Worm (Caenorhabditis elegans): ENCODE measurements around the gene sax-3.

Gene sax-3

DNA sequence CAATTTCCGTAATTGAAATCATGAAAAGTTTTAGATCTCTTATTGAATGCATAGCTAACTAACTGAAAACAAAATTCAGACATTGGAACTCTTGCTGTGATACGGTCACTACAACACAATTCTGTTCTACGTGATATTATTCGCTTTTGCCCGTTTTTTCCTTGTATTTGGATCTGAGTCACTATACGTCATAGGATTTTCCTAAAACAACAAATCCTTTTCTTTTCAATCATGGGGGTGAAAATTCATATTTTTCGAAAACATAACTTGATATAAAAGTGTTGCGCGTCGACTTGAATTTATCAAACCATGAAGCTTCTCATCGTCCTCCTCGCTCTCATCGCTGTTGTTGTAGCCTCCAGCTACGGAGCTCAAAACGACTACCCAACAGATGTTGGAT, 19.7 kb downstream of the sax-3 start, which contains the start of gene ZK813.1:
Gene ZK813.1, plus strand, starts transcription at position 301 of the 400 bp plus-strand sequence.
- TF ChIP-seq dao-5 (tag; optimal IDR thresholded peaks at IDR 0.05), result no peak
- no peak for TF ChIP-seq W03F9.2 (tag; optimal IDR thresholded peaks at IDR 0.05)
- TF ChIP-seq him-1 (tag; optimal IDR thresholded peaks at IDR 0.05), result no peak

DNA sequence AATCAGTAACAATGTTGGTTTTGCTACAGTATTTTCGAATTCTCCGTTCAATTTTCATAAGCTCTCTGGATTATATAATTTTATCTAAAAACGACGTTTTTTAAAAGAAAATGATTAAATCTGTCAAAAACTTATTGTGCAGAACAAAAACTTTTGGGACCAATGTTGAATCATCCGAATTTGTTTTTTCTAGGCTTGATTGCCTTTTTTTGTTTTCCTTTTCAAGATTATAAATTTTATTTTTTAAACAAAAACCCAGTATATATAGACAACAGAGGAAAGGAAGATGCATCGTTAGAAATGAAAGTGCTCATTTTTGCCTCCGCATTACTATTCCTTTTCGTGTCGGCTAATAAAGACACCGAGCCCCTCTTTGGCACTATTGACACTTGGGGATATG, 21.2 kb downstream of the sax-3 start, which contains the start of gene ZK813.7:
Gene ZK813.7, plus strand, starts transcription at position 301 of the 400 bp plus-strand sequence.
- TF ChIP-seq him-1 (tag; optimal IDR thresholded peaks at IDR 0.05), result no peak
- TF ChIP-seq dao-5 (tag; optimal IDR thresholded peaks at IDR 0.05), result no peak
- no peak for TF ChIP-seq W03F9.2 (tag; optimal IDR thresholded peaks at IDR 0.05)

DNA sequence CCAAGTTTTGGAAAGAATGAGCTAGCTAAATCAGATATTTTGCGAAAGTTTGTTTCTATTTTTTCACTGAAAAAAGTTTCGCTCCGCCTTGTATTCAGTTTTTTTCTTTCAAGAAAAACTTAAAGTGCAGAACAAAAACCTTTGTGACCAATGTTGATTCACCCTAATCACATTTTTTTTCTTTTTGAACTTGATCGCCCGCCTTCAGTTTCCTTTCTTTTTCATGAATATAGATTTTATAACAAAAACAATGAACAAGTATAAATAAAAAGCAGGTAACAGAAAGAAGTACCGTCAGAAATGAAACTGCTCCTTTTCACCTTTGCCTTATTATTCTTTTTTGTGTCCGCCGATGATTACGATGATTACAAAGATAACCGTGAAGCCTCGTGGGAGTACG, 22.2 kb downstream of the sax-3 start, which contains the start of gene ZK813.2:
Gene ZK813.2, plus strand, starts transcription at position 301 of the 400 bp plus-strand sequence.
- TF ChIP-seq him-1 (tag; optimal IDR thresholded peaks at IDR 0.05) (no peak), W03F9.2 (tag; optimal IDR thresholded peaks at IDR 0.05) (no peak), dao-5 (tag; optimal IDR thresholded peaks at IDR 0.05) (no peak)

DNA sequence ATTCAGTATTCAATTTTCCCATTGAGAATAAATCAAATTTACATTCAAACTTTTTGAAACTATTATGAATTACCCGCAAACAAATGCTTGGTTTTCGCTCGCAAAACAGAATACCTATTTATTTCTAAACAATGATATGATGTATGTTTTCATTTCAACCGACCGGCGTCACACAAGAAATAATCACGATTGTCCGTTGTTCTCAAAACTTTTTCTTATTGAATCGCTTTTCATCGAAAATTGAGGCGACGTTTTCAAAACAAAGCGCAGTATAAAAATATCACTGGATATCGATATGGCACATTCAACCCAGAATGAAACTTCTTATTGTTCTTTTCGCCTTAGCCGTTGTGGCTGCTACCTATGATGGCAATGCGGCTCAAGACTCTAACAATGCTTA, 24.2 kb downstream of the sax-3 start, which contains the start of gene ZK813.3:
Gene ZK813.3, plus strand, starts transcription at position 301 of the 400 bp plus-strand sequence.
- TF ChIP-seq him-1 (tag; optimal IDR thresholded peaks at IDR 0.05) (no peak), W03F9.2 (tag; optimal IDR thresholded peaks at IDR 0.05) (no peak), dao-5 (tag; optimal IDR thresholded peaks at IDR 0.05) (no peak)

DNA sequence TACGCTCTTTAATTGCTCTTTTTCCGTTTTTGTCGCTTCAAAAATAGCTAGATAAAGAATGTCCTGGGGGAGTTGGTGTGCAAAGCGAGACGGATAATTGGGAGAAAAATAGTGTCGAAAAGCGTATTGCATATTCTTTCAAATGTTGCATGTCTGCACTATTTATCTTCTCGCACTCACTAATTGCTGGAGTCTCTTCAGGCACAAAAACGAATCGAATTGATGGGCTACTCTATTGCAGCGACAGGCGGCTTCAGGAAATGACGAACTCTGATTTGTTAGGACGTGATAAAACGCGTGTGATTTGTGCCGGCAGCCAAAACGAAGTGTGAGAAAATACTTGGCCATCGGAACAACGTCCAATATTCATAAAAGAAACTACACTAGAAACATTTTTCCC, 25.4 kb downstream of the sax-3 start:
- TF ChIP-seq him-1 (tag; optimal IDR thresholded peaks at IDR 0.05) (no peak), W03F9.2 (tag; optimal IDR thresholded peaks at IDR 0.05) (no peak), dao-5 (tag; optimal IDR thresholded peaks at IDR 0.05) (no peak)

DNA sequence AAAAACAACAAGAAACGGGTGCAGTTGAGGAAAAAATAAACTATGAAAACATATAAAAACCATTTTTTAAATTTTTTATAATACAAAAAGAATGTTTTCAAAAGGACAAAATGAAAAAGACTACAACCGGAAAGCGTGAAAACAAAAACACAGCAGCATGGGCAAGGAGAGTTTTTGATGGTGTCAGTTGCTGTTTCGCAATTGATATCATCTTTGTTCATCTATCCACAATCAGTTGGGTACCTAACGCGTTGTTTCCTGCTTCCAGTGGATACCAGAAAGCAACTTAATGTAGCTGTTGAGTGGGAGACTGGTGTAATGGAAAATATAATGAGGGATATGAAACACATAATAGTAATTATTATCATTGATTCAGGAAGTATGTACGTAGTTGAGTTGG, 25.9 kb downstream of the sax-3 start:
- TF ChIP-seq W03F9.2 (tag; optimal IDR thresholded peaks at IDR 0.05), result no peak
- TF ChIP-seq him-1 (tag; optimal IDR thresholded peaks at IDR 0.05), result no peak
- no peak for TF ChIP-seq dao-5 (tag; optimal IDR thresholded peaks at IDR 0.05)

DNA sequence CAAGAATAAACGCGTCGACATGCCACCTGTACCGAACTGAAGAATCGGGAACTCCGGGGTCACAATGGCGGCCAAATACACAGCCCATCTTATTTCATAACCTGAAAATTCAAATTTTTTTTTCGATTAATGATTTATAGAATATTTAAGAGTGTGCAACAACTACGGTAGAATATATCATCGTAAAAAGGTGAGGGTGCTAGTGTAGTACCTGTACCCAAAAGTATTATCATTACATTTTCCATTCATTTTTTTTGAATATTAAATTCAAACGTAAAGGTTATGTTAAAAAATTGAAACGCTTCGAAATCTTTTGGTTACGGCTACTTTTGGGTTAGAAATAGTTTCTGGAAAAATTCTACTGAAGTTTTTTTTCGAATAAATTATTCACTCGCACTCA, 35.7 kb downstream of the sax-3 start, which contains the start of gene ZK813.4:
Gene ZK813.4, minus strand, starts transcription at position 101 of the 400 bp plus-strand sequence.
- TF ChIP-seq W03F9.2 (tag; optimal IDR thresholded peaks at IDR 0.05), result no peak
- TF ChIP-seq dao-5 (tag; optimal IDR thresholded peaks at IDR 0.05), result no peak

DNA sequence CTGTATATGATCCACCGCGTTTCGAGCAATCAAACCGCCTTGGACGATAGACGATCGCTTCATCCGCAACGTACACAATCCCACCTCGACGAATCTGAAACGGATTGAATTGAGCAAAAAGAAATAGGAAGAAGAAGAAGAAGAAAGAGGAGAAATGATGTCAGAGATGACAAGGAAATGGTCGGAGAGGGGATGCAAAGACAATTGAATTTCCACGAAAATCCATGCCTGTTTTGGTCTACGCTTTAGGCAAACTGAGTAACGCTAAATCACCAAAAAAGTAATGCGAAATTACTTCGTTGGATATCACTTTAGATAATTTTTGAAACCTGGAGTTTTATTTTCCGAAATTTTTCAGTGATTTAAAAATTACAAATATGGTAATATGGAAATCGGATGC, 36.6 kb downstream of the sax-3 start:
- no peak for TF ChIP-seq him-1 (tag; optimal IDR thresholded peaks at IDR 0.05)
- no peak for TF ChIP-seq dao-5 (tag; optimal IDR thresholded peaks at IDR 0.05)
- TF ChIP-seq W03F9.2 (tag; optimal IDR thresholded peaks at IDR 0.05), result no peak

DNA sequence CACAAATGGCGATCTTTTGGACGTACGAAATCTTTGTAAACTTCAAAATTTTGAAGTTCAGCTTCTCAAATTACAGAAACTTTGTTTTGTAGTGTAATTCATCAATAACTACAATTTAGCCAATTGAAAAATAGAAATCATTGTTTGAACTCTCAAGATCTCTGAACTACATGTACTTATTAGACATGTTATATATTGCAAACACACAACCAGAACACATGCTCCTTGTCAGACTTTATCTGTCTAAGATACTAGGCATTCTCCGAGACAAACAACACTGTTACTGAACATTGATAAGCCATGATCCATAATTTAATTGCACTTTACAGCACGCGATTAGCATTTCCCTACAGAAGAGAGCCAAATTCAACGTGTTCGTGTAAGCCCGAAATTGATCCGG, 41.2 kb downstream of the sax-3 start, which contains the start of gene ZK813.6:
Gene ZK813.6, plus strand, starts transcription at position 301 of the 400 bp plus-strand sequence.
- no peak for TF ChIP-seq W03F9.2 (tag; optimal IDR thresholded peaks at IDR 0.05)
- TF ChIP-seq him-1 (tag; optimal IDR thresholded peaks at IDR 0.05), result no peak
- TF ChIP-seq dao-5 (tag; optimal IDR thresholded peaks at IDR 0.05), result no peak

DNA sequence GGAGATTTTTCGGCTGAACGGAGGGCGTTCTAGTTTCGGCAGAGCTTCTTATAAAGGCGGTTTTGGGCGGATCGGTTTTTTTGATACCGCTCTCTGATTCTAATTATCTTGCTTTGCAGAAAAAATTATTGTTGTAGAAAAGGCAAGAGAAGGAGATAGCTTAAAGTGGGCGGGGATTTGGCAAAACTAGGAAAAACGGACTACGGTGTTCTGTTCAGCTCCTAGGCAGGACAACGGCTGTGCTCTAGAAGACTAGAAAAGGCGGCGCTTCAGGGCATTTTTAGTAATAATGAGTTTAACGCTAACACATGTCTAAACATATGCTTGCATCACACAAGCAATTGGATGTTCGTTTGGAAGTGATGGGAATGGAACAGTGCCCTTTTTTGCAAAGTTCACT, 46.6 kb downstream of the sax-3 start, which contains the start of gene C04F6.7:
Gene C04F6.7, minus strand, starts transcription at position 101 of the 400 bp plus-strand sequence.
- TF ChIP-seq W03F9.2 (tag; optimal IDR thresholded peaks at IDR 0.05) (no peak), dao-5 (tag; optimal IDR thresholded peaks at IDR 0.05) (no peak), him-1 (tag; optimal IDR thresholded peaks at IDR 0.05) (no peak)

DNA sequence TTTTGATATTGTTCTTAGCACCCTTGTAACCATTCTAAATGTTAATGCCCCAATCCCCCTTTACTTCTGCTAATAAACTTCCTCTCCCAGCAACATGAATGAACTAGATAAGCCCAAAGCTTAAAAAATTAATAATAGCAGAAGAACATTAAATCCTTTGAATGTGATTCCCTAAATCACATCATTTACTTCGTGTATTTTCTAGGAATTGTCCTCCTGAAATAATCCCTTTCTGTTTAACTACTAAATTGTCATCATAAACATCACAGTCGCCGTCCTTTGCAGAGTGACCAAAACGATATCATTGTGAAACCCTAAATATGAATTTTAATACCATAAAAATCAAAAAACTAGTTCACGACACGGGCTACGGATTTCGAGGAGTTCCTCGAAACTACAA, 49.7 kb downstream of the sax-3 start:
- TF ChIP-seq W03F9.2 (tag; optimal IDR thresholded peaks at IDR 0.05) (no peak), him-1 (tag; optimal IDR thresholded peaks at IDR 0.05) (no peak), dao-5 (tag; optimal IDR thresholded peaks at IDR 0.05) (no peak)

DNA sequence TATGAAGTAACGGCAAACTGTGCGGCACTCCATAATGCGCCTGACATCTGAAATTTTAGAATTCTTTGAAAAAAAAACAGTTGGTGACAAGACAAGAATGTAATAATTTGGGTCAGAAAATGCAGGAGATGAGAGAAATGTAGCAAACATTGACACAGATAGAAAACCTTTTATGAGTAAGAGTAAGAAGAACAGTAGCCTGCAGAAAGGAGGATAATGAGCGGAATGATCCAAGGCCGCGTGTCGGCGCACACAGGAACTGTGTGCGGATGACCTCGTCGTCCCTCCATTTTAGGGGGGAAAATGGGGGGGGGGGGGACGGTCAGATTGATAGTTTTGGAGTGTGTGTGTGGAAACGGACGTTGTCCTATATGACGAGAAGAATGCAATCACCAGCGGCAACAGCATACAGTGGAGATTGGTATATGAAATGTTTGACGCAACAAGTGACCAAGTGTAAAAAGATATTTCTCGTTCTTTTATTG, 51.0 kb downstream of the sax-3 start, which contains the start of gene dhs-27:
Gene dhs-27, minus strand, starts transcription at position 51 of the 485 bp plus-strand sequence.
- TF ChIP-seq dao-5 (tag; optimal IDR thresholded peaks at IDR 0.05), result no peak

DNA sequence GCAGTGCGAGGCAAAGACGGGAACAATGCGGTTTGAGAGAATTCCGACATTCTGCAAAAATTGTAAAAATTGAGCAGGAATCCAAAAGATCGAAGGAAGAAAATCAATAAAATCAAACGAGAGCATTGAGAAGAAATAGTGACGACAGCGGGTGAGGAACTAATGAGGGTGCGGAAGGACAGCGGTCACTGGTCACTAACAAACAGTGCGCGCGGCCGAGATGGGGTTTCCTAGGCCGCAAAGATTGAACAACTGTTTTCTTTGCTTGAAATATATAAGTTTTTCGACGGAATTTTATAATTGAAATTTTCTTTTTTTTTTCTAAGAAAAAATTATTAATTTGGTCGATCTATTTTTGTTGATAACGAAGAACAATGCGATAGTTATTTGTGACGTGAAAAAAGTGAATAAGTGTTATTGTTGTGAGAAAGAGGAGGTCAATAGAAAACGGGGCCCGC, 54.1 kb downstream of the sax-3 start, which contains the start of gene unc-78:
Gene unc-78, minus strand, starts transcription at position 51 of the 458 bp plus-strand sequence.
- no peak for TF ChIP-seq dao-5 (tag; optimal IDR thresholded peaks at IDR 0.05)
- no peak for TF ChIP-seq W03F9.2 (tag; optimal IDR thresholded peaks at IDR 0.05)
- TF ChIP-seq him-1 (tag; optimal IDR thresholded peaks at IDR 0.05), result no peak

DNA sequence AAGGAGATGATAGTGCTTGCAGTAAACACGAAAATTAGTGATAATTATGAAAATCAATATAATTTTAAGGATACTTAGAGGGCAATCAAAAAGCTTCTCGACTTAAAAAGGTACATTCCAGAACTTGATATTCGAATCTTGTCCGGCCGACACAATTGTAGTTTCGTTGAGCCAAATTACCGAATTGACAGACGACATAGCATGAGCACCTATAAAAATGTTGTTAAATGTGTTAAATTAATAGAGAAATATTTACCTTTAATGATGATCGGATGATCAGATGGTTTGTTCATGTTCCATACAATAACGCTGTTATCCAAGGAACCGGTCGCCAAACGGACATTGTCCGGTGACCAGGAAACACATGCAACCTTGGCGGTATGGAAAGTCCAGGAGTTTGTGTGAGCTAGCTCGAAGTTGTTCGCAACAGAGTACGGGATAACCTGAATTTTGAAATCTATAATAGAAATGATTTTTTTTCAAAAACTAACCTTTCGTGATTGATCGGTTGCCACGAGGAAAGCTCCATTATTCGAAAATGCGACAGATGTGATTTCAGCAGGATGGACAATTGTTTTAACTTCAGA, 56.9 kb downstream of the sax-3 start:
- no peak for TF ChIP-seq dao-5 (tag; optimal IDR thresholded peaks at IDR 0.05)
- no peak for TF ChIP-seq W03F9.2 (tag; optimal IDR thresholded peaks at IDR 0.05)
- no peak for TF ChIP-seq him-1 (tag; optimal IDR thresholded peaks at IDR 0.05)

Measured in whole organism, L4/young adult.